Worm (Caenorhabditis elegans) whole organism, mixed stage, embryonic: ENCODE results near the gene spex-3.
A peak's percentile ranks its signal among the peaks of the same experiment; 100 is the strongest.

Experiments used
- M03D4.4 ChIP-seq: sonication (generic microtip); optimal IDR thresholded peaks from 2 replicates; lab custom pipeline; 2017; ENCODE audit warnings: mild to moderate bottlenecking, missing genetic modification characterization, missing compliant biosample characterization
- bed-3 ChIP-seq: fragments of 200-800 bp; sonication (Bioruptor generic); optimal IDR thresholded peaks from 3 replicates; lab custom pipeline; 2018; ENCODE audit warnings: mild to moderate bottlenecking, missing genetic modification characterization, moderate library complexity, missing compliant biosample characterization
- blmp-1 ChIP-seq: fragments of 150-350 bp; optimal IDR thresholded peaks from 2 replicates; lab custom pipeline; 2014; ENCODE audit warnings: missing biosample characterization, missing genetic modification characterization
- ceh-39 ChIP-seq: fragments of 150-350 bp; optimal IDR thresholded peaks from 2 replicates; lab custom pipeline; 2014; ENCODE audit warnings: missing biosample characterization, missing genetic modification characterization
- ceh-43 ChIP-seq: fragments of 200-800 bp; sonication (Bioruptor generic); optimal IDR thresholded peaks from 2 replicates; lab custom pipeline; 2018; ENCODE audit warnings: mild to moderate bottlenecking, missing genetic modification characterization, moderate library complexity, missing compliant biosample characterization
- ceh-83 ChIP-seq: fragments of 200-800 bp; sonication (Bioruptor generic); optimal IDR thresholded peaks from 2 replicates; lab custom pipeline; 2018; ENCODE audit warnings: mild to moderate bottlenecking, missing genetic modification characterization, missing compliant biosample characterization
- ces-1 ChIP-seq: fragments of 150-350 bp; optimal IDR thresholded peaks from 2 replicates; lab custom pipeline; 2014; ENCODE audit warnings: missing biosample characterization, missing genetic modification reagents, missing genetic modification characterization
- cnd-1 ChIP-seq: fragments of 200-800 bp; sonication (Bioruptor generic); optimal IDR thresholded peaks from 2 replicates; lab custom pipeline; 2018; ENCODE audit warnings: mild to moderate bottlenecking, missing genetic modification characterization, missing compliant biosample characterization
- drap-1 ChIP-seq: fragments of 200-800 bp; sonication (Bioruptor generic); optimal IDR thresholded peaks from 3 replicates; lab custom pipeline; 2018; ENCODE audit warnings: mild to moderate bottlenecking, missing genetic modification characterization, missing compliant biosample characterization
- elt-1 ChIP-seq: sonication (generic microtip); optimal IDR thresholded peaks from 2 replicates; lab custom pipeline; 2017; ENCODE audit warnings: missing genetic modification characterization, mild to moderate bottlenecking, missing compliant biosample characterization, antibody characterized with exemption, moderate library complexity, borderline replicate concordance; ENCODE audit not compliant: insufficient read depth
- elt-3 ChIP-seq: fragments of 150-350 bp; optimal IDR thresholded peaks from 2 replicates; lab custom pipeline; 2014; ENCODE audit warnings: missing biosample characterization, missing genetic modification characterization
- flh-1 ChIP-seq: fragments of 200-800 bp; sonication (Bioruptor generic); optimal IDR thresholded peaks from 2 replicates; lab custom pipeline; 2018; ENCODE audit warnings: mild to moderate bottlenecking, missing genetic modification characterization, moderate library complexity, missing compliant biosample characterization
- ham-2 ChIP-seq: fragments of 200-800 bp; sonication (Bioruptor generic); optimal IDR thresholded peaks from 2 replicates; lab custom pipeline; 2018; ENCODE audit warnings: mild to moderate bottlenecking, missing genetic modification characterization, missing compliant biosample characterization
- hlh-1 ChIP-seq: fragments of 150-350 bp; optimal IDR thresholded peaks from 2 replicates; lab custom pipeline; 2014; ENCODE audit warnings: missing biosample characterization, missing genetic modification reagents, missing genetic modification characterization
- lin-13 ChIP-seq: fragments of 150-350 bp; optimal IDR thresholded peaks from 2 replicates; lab custom pipeline; 2014; ENCODE audit warnings: missing biosample characterization, missing genetic modification characterization
- lin-32 ChIP-seq: fragments of 200-800 bp; sonication (Bioruptor generic); optimal IDR thresholded peaks from 2 replicates; lab custom pipeline; 2018; ENCODE audit warnings: mild to moderate bottlenecking, missing genetic modification characterization, missing compliant biosample characterization
- lsy-2 ChIP-seq: fragments of 150-350 bp; optimal IDR thresholded peaks from 2 replicates; lab custom pipeline; 2014; ENCODE audit warnings: missing biosample characterization, missing genetic modification characterization
- mab-5 ChIP-seq: fragments of 150-350 bp; optimal IDR thresholded peaks from 2 replicates; lab custom pipeline; 2014; ENCODE audit warnings: missing biosample characterization, missing genetic modification characterization
- mep-1 ChIP-seq: fragments of 150-350 bp; optimal IDR thresholded peaks from 2 replicates; lab custom pipeline; 2017; ENCODE audit warnings: missing biosample characterization, missing genetic modification reagents, missing genetic modification characterization, inconsistent platforms
- mls-2 ChIP-seq: sonication (generic microtip); optimal IDR thresholded peaks from 2 replicates; lab custom pipeline; 2016; ENCODE audit warnings: mild to moderate bottlenecking, missing genetic modification characterization, moderate library complexity, missing compliant biosample characterization
- nhr-12 ChIP-seq: fragments of 150-350 bp; optimal IDR thresholded peaks from 2 replicates; lab custom pipeline; 2014; ENCODE audit warnings: missing biosample characterization, missing genetic modification characterization
- nhr-2 ChIP-seq: fragments of 150-350 bp; optimal IDR thresholded peaks from 2 replicates; lab custom pipeline; 2014; ENCODE audit warnings: missing biosample characterization, missing genetic modification characterization
- nhr-237 ChIP-seq: fragments of 150-350 bp; optimal IDR thresholded peaks from 2 replicates; lab custom pipeline; 2014; ENCODE audit warnings: missing biosample characterization, missing genetic modification characterization
- nhr-28 ChIP-seq: fragments of 150-350 bp; optimal IDR thresholded peaks from 2 replicates; lab custom pipeline; 2014; ENCODE audit warnings: missing biosample characterization, missing genetic modification characterization
- nhr-76 ChIP-seq: sonication (generic microtip); optimal IDR thresholded peaks from 2 replicates; lab custom pipeline; 2017; ENCODE audit warnings: missing biosample characterization, missing genetic modification characterization
- pha-4 ChIP-seq: fragments of 150-350 bp; optimal IDR thresholded peaks from 2 replicates; lab custom pipeline; 2018; ENCODE audit warnings: missing biosample characterization, missing genetic modification reagents, missing genetic modification characterization
- sem-2 ChIP-seq: fragments of 200-800 bp; sonication (Bioruptor generic); optimal IDR thresholded peaks from 2 replicates; lab custom pipeline; 2018; ENCODE audit warnings: mild to moderate bottlenecking, missing genetic modification characterization, missing compliant biosample characterization
- snpc-4 ChIP-seq: fragments of 150-350 bp; optimal IDR thresholded peaks from 2 replicates; lab custom pipeline; 2014; ENCODE audit warnings: missing biosample characterization, missing genetic modification characterization
- sptf-1 ChIP-seq: sonication (generic microtip); optimal IDR thresholded peaks from 2 replicates; lab custom pipeline; 2017; ENCODE audit warnings: mild to moderate bottlenecking, missing genetic modification characterization, moderate library complexity, missing compliant biosample characterization
- tbx-8 ChIP-seq: fragments of 200-800 bp; sonication (Bioruptor generic); optimal IDR thresholded peaks from 2 replicates; lab custom pipeline; 2018; ENCODE audit warnings: mild to moderate bottlenecking, missing genetic modification characterization, moderate library complexity, missing compliant biosample characterization
- unc-120 ChIP-seq: sonication (generic microtip); optimal IDR thresholded peaks from 2 replicates; lab custom pipeline; 2017; ENCODE audit warnings: missing genetic modification characterization, missing compliant biosample characterization; ENCODE audit not compliant: poor library complexity, severe bottlenecking
- unc-62 ChIP-seq: fragments of 150-350 bp; optimal IDR thresholded peaks from 2 replicates; lab custom pipeline; 2014; ENCODE audit warnings: missing biosample characterization, missing genetic modification reagents, missing genetic modification characterization
- zip-8 ChIP-seq: fragments of 150-350 bp; optimal IDR thresholded peaks from 2 replicates; lab custom pipeline; 2014; ENCODE audit warnings: missing biosample characterization, missing genetic modification characterization
- ztf-11 ChIP-seq: fragments of 150-350 bp; optimal IDR thresholded peaks from 2 replicates; lab custom pipeline; 2014; ENCODE audit warnings: missing biosample characterization, missing genetic modification characterization

Gene spex-3

ce11 chrIII:1689927-1690326, 12.3 kb downstream of the spex-3 start, which contains the start of gene Y22D7AR.14:
TSS of gene Y22D7AR.14 (minus strand) at chrIII:1690027.
- TF ChIP-seq sptf-1 (tag; lab: Kevin White, UChicago) (no peak), cnd-1 (tag; lab: Kevin White, UChicago) (no peak), ceh-43 (GFP tag; lab: Kevin White, UChicago) (no peak), sem-2 (GFP tag; lab: Kevin White, UChicago) (no peak), lin-13 (no peak), drap-1 (no peak), nhr-2 (tag; lab: Kevin White, UChicago) (no peak), snpc-4 (tag; lab: Kevin White, UChicago) (no peak), mep-1 (no peak), zip-8 (tag; lab: Kevin White, UChicago) (no peak), unc-120 (tag; lab: Kevin White, UChicago) (no peak), ces-1 (GFP tag; lab: Kevin White, UChicago) (no peak), mls-2 (tag; lab: Kevin White, UChicago) (no peak), ceh-39 (tag; lab: Kevin White, UChicago) (no peak)
- TF ChIP-seq, all 35 proteins: peak for 0

- no peak for TF ChIP-seq lin-13
- no peak for TF ChIP-seq cnd-1 (tag; lab: Kevin White, UChicago)
- TF ChIP-seq elt-1 (tag; lab: Kevin White, UChicago): no peak
- TF ChIP-seq nhr-12: no peak
- no peak for TF ChIP-seq M03D4.4
- TF ChIP-seq drap-1: no peak
- no peak for TF ChIP-seq nhr-237 (tag; lab: Kevin White, UChicago)
Observed at ce11 chrIII:1687999-1688398, 14.2 kb downstream of the spex-3 start, which contains the start of gene Y22D7AR.7. TSS of gene Y22D7AR.7 (minus strand) at chrIII:1688099.

- no peak for TF ChIP-seq ham-2 (GFP tag; lab: Kevin White, UChicago)
- TF ChIP-seq elt-3 (tag; lab: Kevin White, UChicago): peak; percentile 86
- TF ChIP-seq unc-120 (tag; lab: Kevin White, UChicago): peak; percentile 10
- TF ChIP-seq, all 35 proteins: peak for 2
Observed at ce11 chrIII:1682262-1682661, 20.0 kb downstream of the spex-3 start.

- TF ChIP-seq lsy-2: no peak
- TF ChIP-seq pha-4 (tag; lab: Kevin White, UChicago): peak; percentile 13
- no peak for TF ChIP-seq lin-13
- TF ChIP-seq unc-62 (GFP tag; lab: Kevin White, UChicago): peak; percentile 16
- peak; percentile 18 for TF ChIP-seq unc-120 (tag; lab: Kevin White, UChicago)
- peak; percentile 74 for TF ChIP-seq nhr-237 (tag; lab: Kevin White, UChicago)
- TF ChIP-seq elt-3 (tag; lab: Kevin White, UChicago): peak; percentile 90
- peak; percentile 3 for TF ChIP-seq cnd-1 (tag; lab: Kevin White, UChicago)
- TF ChIP-seq nhr-28: peak; percentile 8
- peak; percentile 79 for TF ChIP-seq mab-5
- TF ChIP-seq lin-32 (GFP tag; lab: Kevin White, UChicago): no peak
- TF ChIP-seq drap-1: peak; percentile 36
- TF ChIP-seq hlh-1 (tag; lab: Kevin White, UChicago): peak; percentile 10
Observed at ce11 chrIII:1680996-1681395, 21.2 kb downstream of the spex-3 start.

- no peak for TF ChIP-seq lin-13
- TF ChIP-seq mab-5: no peak
- no peak for TF ChIP-seq hlh-1 (tag; lab: Kevin White, UChicago)
- TF ChIP-seq nhr-76 (tag; lab: Kevin White, UChicago): no peak
- TF ChIP-seq blmp-1 (tag; lab: Kevin White, UChicago): no peak
- TF ChIP-seq lin-32 (GFP tag; lab: Kevin White, UChicago): no peak
- no peak for TF ChIP-seq cnd-1 (tag; lab: Kevin White, UChicago)
- no peak for TF ChIP-seq bed-3 (GFP tag; lab: Kevin White, UChicago)
- no peak for TF ChIP-seq flh-1 (GFP tag; lab: Kevin White, UChicago)
- no peak for TF ChIP-seq ztf-11 (tag; lab: Kevin White, UChicago)
- TF ChIP-seq mep-1: no peak
- TF ChIP-seq ceh-83 (GFP tag; lab: Kevin White, UChicago): no peak
- no peak for TF ChIP-seq ceh-39 (tag; lab: Kevin White, UChicago)
- no peak for TF ChIP-seq elt-1 (tag; lab: Kevin White, UChicago)
- TF ChIP-seq nhr-28: no peak
- TF ChIP-seq nhr-12: no peak
- TF ChIP-seq tbx-8 (GFP tag; lab: Kevin White, UChicago): no peak
- no peak for TF ChIP-seq lsy-2
- no peak for TF ChIP-seq ces-1 (GFP tag; lab: Kevin White, UChicago)
Observed at ce11 chrIII:1680393-1680792, 21.8 kb downstream of the spex-3 start.
